Worm (Caenorhabditis elegans) whole organism, young adult: Measurements from ENCODE around the gene Y73F8A.35.
A peak's percentile ranks its signal among the peaks of the same experiment; 100 is the strongest.

Source experiments
- C06A6.2 ChIP-seq: fragments of 200-800 bp; sonication (Bioruptor generic); conservative IDR thresholded peaks from 2 replicates; pipeline ENCODE4 v1.3.6; 2022; ENCODE audit warnings: missing genetic modification characterization, missing compliant biosample characterization
- F33H1.4 ChIP-seq: fragments of 200-800 bp; sonication (Bioruptor generic); IDR thresholded peaks from 2 replicates; pipeline ENCODE4 v1.3.6; 2022; ENCODE audit warnings: missing genetic modification reagents, missing genetic modification characterization, missing compliant biosample characterization
- K12H6.12 ChIP-seq: fragments of 200-800 bp; sonication (Bioruptor generic); optimal IDR thresholded peaks from 2 replicates; lab custom pipeline; 2018; ENCODE audit warnings: mild to moderate bottlenecking, missing genetic modification characterization, missing compliant biosample characterization
- Y53G8AR.9 ChIP-seq: fragments of 200-800 bp; sonication (Bioruptor generic); conservative IDR thresholded peaks from 2 replicates; pipeline ENCODE4 v1.3.6; 2022; ENCODE audit warnings: missing genetic modification reagents, missing genetic modification characterization, missing compliant biosample characterization
- aptf-2 ChIP-seq: fragments of 200-800 bp; sonication (Bioruptor generic); conservative IDR thresholded peaks from 2 replicates; pipeline ENCODE4 v1.3.6; 2022; ENCODE audit warnings: missing genetic modification reagents, missing genetic modification characterization, missing compliant biosample characterization
- attf-6 ChIP-seq: fragments of 200-800 bp; sonication (Bioruptor generic); IDR thresholded peaks from 2 replicates; pipeline ENCODE4 v1.3.6; 2022; ENCODE audit warnings: missing genetic modification reagents, missing genetic modification characterization, missing compliant biosample characterization
- bed-1 ChIP-seq: fragments of 200-800 bp; sonication (Bioruptor generic); IDR thresholded peaks from 2 replicates; pipeline ENCODE4 v1.3.6; 2022; ENCODE audit warnings: missing genetic modification reagents, missing genetic modification characterization, missing compliant biosample characterization
- cebp-1 ChIP-seq, 2 experiments: fragments of 200-800 bp in 1 of 2; sonication (Bioruptor generic) in 1 of 2; sonication (generic microtip) in 1 of 2; IDR thresholded peaks in 1 of 2; optimal IDR thresholded peaks in 1 of 2; 2 replicates each; pipeline versions ENCODE4 v1.3.6 to Lab custom; 2017 to 2022; ENCODE audit warnings: missing compliant biosample characterization in 2 of 2, missing genetic modification characterization in 2 of 2, mild to moderate bottlenecking in 1 of 2, missing genetic modification reagents in 1 of 2, moderate library complexity in 1 of 2
- cebp-2 ChIP-seq: fragments of 200-800 bp; sonication (Bioruptor generic); IDR thresholded peaks from 2 replicates; pipeline ENCODE4 v1.3.6; 2022; ENCODE audit warnings: missing genetic modification characterization, missing compliant biosample characterization
- ceh-91 ChIP-seq: fragments of 200-800 bp; sonication (Bioruptor generic); IDR thresholded peaks from 2 replicates; pipeline ENCODE4 v1.3.6; 2022; ENCODE audit warnings: missing genetic modification reagents, missing genetic modification characterization, missing compliant biosample characterization
- egl-44 ChIP-seq: fragments of 200-800 bp; sonication (Bioruptor generic); IDR thresholded peaks from 2 replicates; pipeline ENCODE4 v1.3.6; 2022; ENCODE audit warnings: missing genetic modification reagents, missing genetic modification characterization, missing compliant biosample characterization
- egrh-3 ChIP-seq: fragments of 200-800 bp; sonication (Bioruptor generic); IDR thresholded peaks from 2 replicates; pipeline ENCODE4 v1.3.6; 2022; ENCODE audit warnings: missing genetic modification reagents, missing genetic modification characterization, missing compliant biosample characterization
- ekl-4 ChIP-seq: fragments of 200-800 bp; sonication (Bioruptor generic); IDR thresholded peaks from 2 replicates; pipeline ENCODE4 v1.3.6; 2022; ENCODE audit warnings: missing genetic modification reagents, missing genetic modification characterization, missing compliant biosample characterization
- hmg-1.2 ChIP-seq: fragments of 200-800 bp; sonication (Bioruptor generic); IDR thresholded peaks from 2 replicates; pipeline ENCODE4 v1.3.6; 2022; ENCODE audit warnings: missing genetic modification reagents, missing genetic modification characterization, missing compliant biosample characterization
- hsf-1 ChIP-seq: fragments of 200-800 bp; sonication (Bioruptor generic); IDR thresholded peaks from 2 replicates; pipeline ENCODE4 v1.3.6; 2022; ENCODE audit warnings: missing genetic modification reagents, missing genetic modification characterization, missing compliant biosample characterization
- let-607 ChIP-seq, 2 experiments: fragments of 200-800 bp in 1 of 2; sonication (Bioruptor generic) in 1 of 2; sonication (generic microtip) in 1 of 2; optimal IDR thresholded peaks; 2 replicates each; lab custom pipeline; 2016 to 2018; ENCODE audit warnings: mild to moderate bottlenecking in 2 of 2, missing compliant biosample characterization in 2 of 2, missing genetic modification characterization in 2 of 2, moderate library complexity in 2 of 2, missing genotype in 1 of 2
- lin-26 ChIP-seq: fragments of 200-800 bp; sonication (Bioruptor generic); IDR thresholded peaks from 2 replicates; pipeline ENCODE4 v1.3.6; 2022; ENCODE audit warnings: missing genetic modification reagents, missing genetic modification characterization, missing compliant biosample characterization
- lin-40 ChIP-seq: sonication (generic microtip); optimal IDR thresholded peaks from 2 replicates; lab custom pipeline; 2016; ENCODE audit warnings: missing genetic modification characterization, mild to moderate bottlenecking, missing compliant biosample characterization, missing genotype, missing genetic modification reagents
- lir-1 ChIP-seq: fragments of 200-800 bp; sonication (Bioruptor generic); conservative IDR thresholded peaks from 2 replicates; pipeline ENCODE4 v1.3.6; 2022; ENCODE audit warnings: missing genetic modification reagents, missing genetic modification characterization, missing compliant biosample characterization
- lsy-27 ChIP-seq: sonication (generic microtip); optimal IDR thresholded peaks from 2 replicates; lab custom pipeline; 2017; ENCODE audit warnings: missing genetic modification characterization, mild to moderate bottlenecking, missing compliant biosample characterization, antibody characterized with exemption, missing genotype, borderline replicate concordance; ENCODE audit not compliant: insufficient read depth
- madf-6 ChIP-seq: fragments of 200-800 bp; sonication (Bioruptor generic); IDR thresholded peaks from 2 replicates; pipeline ENCODE4 v1.3.6; 2022; ENCODE audit warnings: missing genetic modification reagents, missing genetic modification characterization, missing compliant biosample characterization
- mxl-1 ChIP-seq: sonication (generic microtip); optimal IDR thresholded peaks from 2 replicates; lab custom pipeline; 2016; ENCODE audit warnings: missing genetic modification characterization, missing compliant biosample characterization
- nfyb-1 ChIP-seq: fragments of 200-800 bp; sonication (Bioruptor generic); IDR thresholded peaks from 2 replicates; pipeline ENCODE4 v1.3.6; 2022; ENCODE audit warnings: missing genetic modification reagents, missing genetic modification characterization, missing compliant biosample characterization
- nhr-27 ChIP-seq: fragments of 200-800 bp; sonication (Bioruptor generic); optimal IDR thresholded peaks from 2 replicates; lab custom pipeline; 2018; ENCODE audit warnings: mild to moderate bottlenecking, missing genetic modification characterization, moderate library complexity, missing compliant biosample characterization
- pbrm-1 ChIP-seq: fragments of 200-800 bp; sonication (Bioruptor generic); IDR thresholded peaks from 2 replicates; pipeline ENCODE4 v1.3.6; 2022; ENCODE audit warnings: missing genetic modification reagents, missing genetic modification characterization, missing compliant biosample characterization
- rcor-1 ChIP-seq: fragments of 200-800 bp; sonication (Bioruptor generic); IDR thresholded peaks from 2 replicates; pipeline ENCODE4 v1.3.6; 2022; ENCODE audit warnings: missing genetic modification reagents, missing genetic modification characterization, missing compliant biosample characterization
- snpc-4 ChIP-seq, 5 experiments: fragments of 150-350 bp in 1 of 5; sonication (generic microtip) in 4 of 5; optimal IDR thresholded peaks; 2 replicates each; lab custom pipeline; 2014 to 2018; ENCODE audit warnings: missing genetic modification characterization in 5 of 5, missing biosample characterization in 3 of 5, antibody characterized with exemption in 2 of 5, mild to moderate bottlenecking in 2 of 5, missing compliant biosample characterization in 2 of 5, missing genotype in 2 of 5, moderate library complexity in 2 of 5, missing genetic modification reagents in 1 of 5
- sptf-2 ChIP-seq: fragments of 200-800 bp; sonication (Bioruptor generic); optimal IDR thresholded peaks from 2 replicates; lab custom pipeline; 2018; ENCODE audit warnings: mild to moderate bottlenecking, missing genetic modification characterization, missing compliant biosample characterization
- tbp1 ChIP-seq: fragments of 200-800 bp; sonication (Bioruptor generic); optimal IDR thresholded peaks from 2 replicates; lab custom pipeline; 2018; ENCODE audit warnings: mild to moderate bottlenecking, missing genetic modification characterization, missing compliant biosample characterization
- tlf-1 ChIP-seq: fragments of 200-800 bp; sonication (Bioruptor generic); optimal IDR thresholded peaks from 2 replicates; lab custom pipeline; 2018; ENCODE audit warnings: mild to moderate bottlenecking, missing genetic modification characterization, missing compliant biosample characterization
- ztf-25 ChIP-seq: fragments of 200-800 bp; sonication (Bioruptor generic); IDR thresholded peaks from 2 replicates; pipeline ENCODE4 v1.3.6; 2022; ENCODE audit warnings: missing genetic modification reagents, missing genetic modification characterization, missing compliant biosample characterization
- ztf-28 ChIP-seq: fragments of 200-800 bp; sonication (Bioruptor generic); IDR thresholded peaks from 2 replicates; pipeline ENCODE4 v1.3.6; 2022; ENCODE audit warnings: missing genetic modification reagents, missing genetic modification characterization, missing compliant biosample characterization
- ztf-6 ChIP-seq: fragments of 200-800 bp; sonication (Bioruptor generic); IDR thresholded peaks from 2 replicates; pipeline ENCODE4 v1.3.6; 2022; ENCODE audit warnings: missing genetic modification reagents, missing genetic modification characterization, missing compliant biosample characterization

The Y73F8A.35 gene

ce11 chrIV:15564327-15564726 lies 24.6 kb upstream of the Y73F8A.35 start, which contains the start of gene Y105C5A.1:
Gene Y105C5A.1, minus strand, starts transcription at chrIV:15564427.
- TF ChIP-seq cebp-1 (GFP tag; IDR thresholded peaks at IDR 0.05; lab: Robert Waterston, UW), result no peak
- TF ChIP-seq cebp-1 (tag; optimal IDR thresholded peaks at IDR 0.05; lab: Kevin White, UChicago), result no peak
- 0 out of 2 replicates have a peak, but pooled peaks have one; percentile 7 for TF ChIP-seq attf-6

- no peak for TF ChIP-seq Y53G8AR.9
- peak; percentile 93 for TF ChIP-seq lir-1 (GFP tag; lab: Robert Waterston, UW)
- peak; percentile 40 for TF ChIP-seq lin-40 (tag; lab: Kevin White, UChicago)
- peak; percentile 78 for TF ChIP-seq K12H6.12 (tag; lab: Kevin White, UChicago)
- peak; percentile 14 for TF ChIP-seq snpc-4 (GFP tag; optimal IDR thresholded peaks at IDR 0.05; lab: Kevin White, UChicago)
- peak in 2 of 4 experiments; percentile 63 to 83 for TF ChIP-seq snpc-4 (tag; optimal IDR thresholded peaks at IDR 0.05; lab: Kevin White, UChicago)
- no peak for TF ChIP-seq cebp-1 (GFP tag; IDR thresholded peaks at IDR 0.05; lab: Robert Waterston, UW)
- peak; percentile 49 for TF ChIP-seq cebp-1 (tag; optimal IDR thresholded peaks at IDR 0.05; lab: Kevin White, UChicago)
Observed at ce11 chrIV:15561223-15561656, 21.5 kb upstream of the Y73F8A.35 start.

ce11 chrIV:15559065-15559464 lies 19.3 kb upstream of the Y73F8A.35 start:
- TF ChIP-seq nfyb-1 (GFP tag; lab: Robert Waterston, UW) (peak; percentile 17; the same call in 1 of the 2 replicates), lir-1 (GFP tag; lab: Robert Waterston, UW) (no peak), sptf-2 (GFP tag; lab: Kevin White, UChicago) (no peak), lsy-27 (no peak)

- TF ChIP-seq nhr-27 (tag; lab: Kevin White, UChicago) (no peak), snpc-4 (GFP tag; optimal IDR thresholded peaks at IDR 0.05; lab: Kevin White, UChicago) (no peak), snpc-4 (tag; optimal IDR thresholded peaks at IDR 0.05; lab: Kevin White, UChicago) (peak in 2 of 4 experiments; percentile 53 to 54), egrh-3 (GFP tag; lab: Robert Waterston, UW) (no peak), attf-6 (peak; percentile 45; the same call in 1 of the 2 replicates), tlf-1 (GFP tag; lab: Kevin White, UChicago) (no peak)
Observed at ce11 chrIV:15554771-15555170, 15.0 kb upstream of the Y73F8A.35 start.

ce11 chrIV:15537338-15537737 lies 2.4 kb downstream of the Y73F8A.35 start:
- TF ChIP-seq snpc-4 (GFP tag; optimal IDR thresholded peaks at IDR 0.05; lab: Kevin White, UChicago), result no peak
- peak in 2 of 4 experiments; percentile 54 to 81 for TF ChIP-seq snpc-4 (tag; optimal IDR thresholded peaks at IDR 0.05; lab: Kevin White, UChicago)
- TF ChIP-seq mxl-1 (tag; lab: Kevin White, UChicago), result no peak
- 0 out of 2 replicates have a peak, but pooled peaks have one; percentile 66 for TF ChIP-seq attf-6

ce11 chrIV:15530486-15530885 lies 9.3 kb downstream of the Y73F8A.35 start:
- peak; percentile 84; the same call in 1 of the 2 replicates for TF ChIP-seq cebp-2 (GFP tag; lab: Robert Waterston, UW)
- peak; percentile 94 for TF ChIP-seq rcor-1 (GFP tag; lab: Robert Waterston, UW)
- peak; percentile 76 for TF ChIP-seq lin-26
- TF ChIP-seq ekl-4 (GFP tag; lab: Robert Waterston, UW), result peak; percentile 94
- TF ChIP-seq madf-6 (GFP tag; lab: Robert Waterston, UW), result peak; percentile 92
- peak; percentile 86 for TF ChIP-seq C06A6.2
- TF ChIP-seq egl-44 (GFP tag; lab: Robert Waterston, UW), result 0 out of 2 replicates have a peak, but pooled peaks have one; percentile 51
- TF ChIP-seq aptf-2, result peak; percentile 83; the same call in 1 of the 2 replicates
- peak; percentile 99 for TF ChIP-seq hmg-1.2 (GFP tag; lab: Robert Waterston, UW)
- TF ChIP-seq lir-1 (GFP tag; lab: Robert Waterston, UW), result peak; percentile 80
- TF ChIP-seq nfyb-1 (GFP tag; lab: Robert Waterston, UW), result peak; percentile 97
- TF ChIP-seq cebp-1 (GFP tag; IDR thresholded peaks at IDR 0.05; lab: Robert Waterston, UW), result peak; percentile 72
- peak; percentile 34 for TF ChIP-seq cebp-1 (tag; optimal IDR thresholded peaks at IDR 0.05; lab: Kevin White, UChicago)
- peak; percentile 81 for TF ChIP-seq ceh-91 (GFP tag; lab: Robert Waterston, UW)
- TF ChIP-seq F33H1.4 (GFP tag; lab: Robert Waterston, UW), result peak; percentile 83; the same call in 1 of the 2 replicates
- 0 out of 2 replicates have a peak, but pooled peaks have one; percentile 46 for TF ChIP-seq bed-1
- peak; percentile 81 for TF ChIP-seq ztf-28 (GFP tag; lab: Robert Waterston, UW)
- TF ChIP-seq snpc-4 (GFP tag; optimal IDR thresholded peaks at IDR 0.05; lab: Kevin White, UChicago), result peak; percentile 50
- TF ChIP-seq snpc-4 (tag; optimal IDR thresholded peaks at IDR 0.05; lab: Kevin White, UChicago), result peak in 2 of 4 experiments; percentile 41 to 93
- TF ChIP-seq let-607 (tag; optimal IDR thresholded peaks at IDR 0.05; lab: Kevin White, UChicago), result peak in 1 of 2 experiments; percentile 79
- TF ChIP-seq tlf-1 (GFP tag; lab: Kevin White, UChicago), result peak; percentile 50
- 0 out of 2 replicates have a peak, but pooled peaks have one; percentile 46 for TF ChIP-seq ztf-6 (GFP tag; lab: Robert Waterston, UW)
- TF ChIP-seq pbrm-1, result peak; percentile 94
- TF ChIP-seq hsf-1, result peak; percentile 87
- peak; percentile 22 for TF ChIP-seq tbp1
- TF ChIP-seq ztf-25 (GFP tag; lab: Robert Waterston, UW), result 0 out of 2 replicates have a peak, but pooled peaks have one; percentile 64
